Worm (Caenorhabditis elegans): ENCODE measurements around the gene T21B4.15.
A peak's percentile ranks its signal among the peaks of the same experiment; 100 is the strongest.

Gene T21B4.15

ce11 chrII:12459422-12459821 lies 30.6 kb upstream of the T21B4.15 start, which contains the start of gene tag-281:
Gene tag-281, plus strand, starts transcription at chrII:12459761.
- TF ChIP-seq fkh-10 (GFP tag; optimal IDR thresholded peaks at IDR 0.05): peak; percentile 21
- peak in 1 of 2 experiments; percentile 17 for TF ChIP-seq mdl-1 (tag; optimal IDR thresholded peaks at IDR 0.05)
- no peak for TF ChIP-seq ceh-62 (tag; optimal IDR thresholded peaks at IDR 0.05)
- TF ChIP-seq rbr-2 (tag; optimal IDR thresholded peaks at IDR 0.05): peak; percentile 52
- TF ChIP-seq spr-1 (tag; optimal IDR thresholded peaks at IDR 0.05): no peak
- peak in 1 of 2 experiments; percentile 59 for TF ChIP-seq hif-1 (tag; optimal IDR thresholded peaks at IDR 0.05)
- peak; percentile 51 for TF ChIP-seq dmd-6 (GFP tag; IDR thresholded peaks at IDR 0.05)
- no peak for TF ChIP-seq zip-2 (tag; optimal IDR thresholded peaks at IDR 0.05)
- peak; percentile 14 for TF ChIP-seq snpc-4 (tag; optimal IDR thresholded peaks at IDR 0.05)
- peak; percentile 49 for TF ChIP-seq hlh-11 (tag; optimal IDR thresholded peaks at IDR 0.05)
- TF ChIP-seq mes-2 (tag; optimal IDR thresholded peaks at IDR 0.05; ENCODE audit: poor library complexity, severe bottlenecking): peak; percentile 85
- no peak for TF ChIP-seq spr-3 (GFP tag; optimal IDR thresholded peaks at IDR 0.05)
- peak in 1 of 2 experiments; percentile 90 for TF ChIP-seq lsy-2 (tag; optimal IDR thresholded peaks at IDR 0.05)
- peak in 1 of 2 experiments; percentile 45 for TF ChIP-seq unc-62 (GFP tag; optimal IDR thresholded peaks at IDR 0.05 in 1 of 2)
- TF ChIP-seq unc-62 (tag; optimal IDR thresholded peaks at IDR 0.05): no peak
- TF ChIP-seq lin-13 (GFP tag; optimal IDR thresholded peaks at IDR 0.05): peak; percentile 66
- TF ChIP-seq madf-9 (GFP tag; conservative IDR thresholded peaks at IDR 0.05): no peak
- peak; percentile 96 for TF ChIP-seq dpl-1 (GFP tag; optimal IDR thresholded peaks at IDR 0.05)
- TF ChIP-seq nhr-11 (tag; optimal IDR thresholded peaks at IDR 0.05): peak; percentile 24
- no peak for TF ChIP-seq ctbp-1 (GFP tag; IDR thresholded peaks at IDR 0.05)
- TF ChIP-seq lin-15B (tag; optimal IDR thresholded peaks at IDR 0.05): peak; percentile 43
- TF ChIP-seq zfp-3 (GFP tag; conservative IDR thresholded peaks at IDR 0.05): peak; percentile 60; the same call in 1 of the 2 replicates
- TF ChIP-seq hmg-1.1 (GFP tag; IDR thresholded peaks at IDR 0.05): peak; percentile 55; the same call in 1 of the 2 replicates
- peak; percentile 41; the same call in 1 of the 2 replicates for TF ChIP-seq T26A8.4 (GFP tag; IDR thresholded peaks at IDR 0.05)
- peak; percentile 68 for TF ChIP-seq nhr-6 (tag; optimal IDR thresholded peaks at IDR 0.05)
- no peak for TF ChIP-seq duxl-1 (tag; optimal IDR thresholded peaks at IDR 0.05; ENCODE audit: poor library complexity)
- TF ChIP-seq dmd-9 (GFP tag; IDR thresholded peaks at IDR 0.05): 0 out of 2 replicates have a peak, but pooled peaks have one; percentile 50
- TF ChIP-seq lin-38 (GFP tag; IDR thresholded peaks at IDR 0.05): peak; percentile 99

- TF ChIP-seq ceh-62 (tag; optimal IDR thresholded peaks at IDR 0.05) (no peak), cey-2 (tag; optimal IDR thresholded peaks at IDR 0.05; ENCODE audit: borderline replicate concordance, insufficient read depth) (no peak), set-16 (GFP tag; IDR thresholded peaks at IDR 0.05) (no peak), mep-1 (tag; optimal IDR thresholded peaks at IDR 0.05) (no peak), R02D3.7 (tag; optimal IDR thresholded peaks at IDR 0.05) (no peak), Y48G9A.11 (GFP tag; IDR thresholded peaks at IDR 0.05) (0 out of 2 replicates have a peak, but pooled peaks have one; percentile 11), aly-2 (tag; optimal IDR thresholded peaks at IDR 0.05) (no peak), ceh-20 (GFP tag; IDR thresholded peaks at IDR 0.05) (no peak), zip-2 (tag; optimal IDR thresholded peaks at IDR 0.05) (no peak), unc-62 (GFP tag; optimal IDR thresholded peaks at IDR 0.05 in 1 of 2) (peak in 1 of 2 experiments; percentile 74), unc-62 (tag; optimal IDR thresholded peaks at IDR 0.05) (no peak), gei-8 (GFP tag; optimal IDR thresholded peaks at IDR 0.05) (no peak), tra-1 (GFP tag; IDR thresholded peaks at IDR 0.05) (no peak), ceh-32 (tag; optimal IDR thresholded peaks at IDR 0.05; ENCODE audit: poor library complexity) (no peak), lin-29 (GFP tag; IDR thresholded peaks at IDR 0.05) (no peak), nhr-41 (GFP tag; IDR thresholded peaks at IDR 0.05) (no peak), lin-38 (GFP tag; IDR thresholded peaks at IDR 0.05) (peak; percentile 31; the same call in 1 of the 2 replicates), F26F4.8 (GFP tag; conservative IDR thresholded peaks at IDR 0.05) (no peak), ztf-7 (tag; optimal IDR thresholded peaks at IDR 0.05) (no peak), mdl-1 (tag; optimal IDR thresholded peaks at IDR 0.05) (no peak)
Observed at ce11 chrII:12460602-12461453, 29.2 kb upstream of the T21B4.15 start, which contains the start of gene tag-280. Gene tag-280, plus strand, starts transcription at chrII:12460652.
